Fruit fly (Drosophila melanogaster) whole organism, pupa: ENCODE measurements around the gene CG9801.
A peak's percentile ranks its signal among the peaks of the same experiment; 100 is the strongest.

Experiments used
- CG10348 ChIP-seq: fragments of 200-800 bp; sonication (Bioruptor generic); IDR thresholded peaks from 2 replicates; pipeline ENCODE4 v1.3.6; 2022; ENCODE audit warnings: missing biosample characterization, missing genetic modification characterization
- CG12605 ChIP-seq: fragments of 200-800 bp; sonication (Bioruptor generic); IDR thresholded peaks from 2 replicates; pipeline ENCODE4 v1.3.6; 2022; ENCODE audit warnings: missing biosample characterization, missing genetic modification characterization
- CG13204 ChIP-seq: fragments of 200-800 bp; sonication (Bioruptor generic); optimal IDR thresholded peaks from 2 replicates; lab custom pipeline; 2018; ENCODE audit warnings: missing biosample characterization, mild to moderate bottlenecking, missing genetic modification characterization, moderate library complexity
- CG14655 ChIP-seq: fragments of 200-800 bp; sonication (Bioruptor generic); optimal IDR thresholded peaks from 3 replicates; lab custom pipeline; 2017; ENCODE audit warnings: mild to moderate bottlenecking, missing biosample characterization, missing genetic modification reagents, missing genetic modification characterization
- CG15710 ChIP-seq: fragments of 200-800 bp; sonication (Bioruptor generic); optimal IDR thresholded peaks from 2 replicates; lab custom pipeline; 2018; ENCODE audit warnings: missing biosample characterization, mild to moderate bottlenecking, missing genetic modification characterization, moderate library complexity
- CG17806 ChIP-seq: fragments of 200-800 bp; sonication (Bioruptor generic); optimal IDR thresholded peaks from 2 replicates; lab custom pipeline; 2018; ENCODE audit warnings: missing biosample characterization, mild to moderate bottlenecking, missing genetic modification characterization, moderate library complexity
- CG32121 ChIP-seq: fragments of 200-800 bp; sonication (Bioruptor generic); IDR thresholded peaks from 2 replicates; pipeline ENCODE4 v1.3.6; 2022; ENCODE audit warnings: missing biosample characterization, missing genetic modification characterization
- CG34367 ChIP-seq: fragments of 200-800 bp; sonication (Bioruptor generic); optimal IDR thresholded peaks from 2 replicates; lab custom pipeline; 2018; ENCODE audit warnings: missing biosample characterization, mild to moderate bottlenecking, missing genetic modification characterization
- CG4496 ChIP-seq: fragments of 200-800 bp; sonication (Bioruptor generic); IDR thresholded peaks from 3 replicates; pipeline ENCODE4 v1.3.6; 2022; ENCODE audit warnings: missing biosample characterization, missing genetic modification characterization
- CG8159 ChIP-seq: fragments of 200-800 bp; sonication (Bioruptor generic); optimal IDR thresholded peaks from 3 replicates; lab custom pipeline; 2018; ENCODE audit warnings: missing biosample characterization, mild to moderate bottlenecking, missing genetic modification characterization, moderate library complexity
- CG8301 ChIP-seq: fragments of 200-800 bp; sonication (Bioruptor generic); optimal IDR thresholded peaks from 2 replicates; lab custom pipeline; 2018; ENCODE audit warnings: missing biosample characterization, mild to moderate bottlenecking, missing genetic modification characterization
- CG9948 ChIP-seq: fragments of 200-800 bp; sonication (Bioruptor generic); optimal IDR thresholded peaks from 2 replicates; lab custom pipeline; 2018; ENCODE audit warnings: missing biosample characterization, mild to moderate bottlenecking, missing genetic modification characterization, moderate library complexity
- D1 ChIP-seq: fragments of 200-800 bp; sonication (Bioruptor generic); optimal IDR thresholded peaks from 2 replicates; lab custom pipeline; 2018; ENCODE audit warnings: missing biosample characterization, mild to moderate bottlenecking, missing genetic modification characterization, moderate library complexity
- EcR ChIP-seq: fragments of 200-800 bp; sonication (Bioruptor generic); optimal IDR thresholded peaks from 3 replicates; lab custom pipeline; 2019; ENCODE audit warnings: missing biosample characterization, missing genetic modification characterization, mild to moderate bottlenecking, moderate library complexity, missing genetic modification reagents
- Ets98B ChIP-seq: fragments of 200-800 bp; sonication (Bioruptor generic); IDR thresholded peaks from 2 replicates; pipeline ENCODE4 v1.3.6; 2022; ENCODE audit warnings: missing biosample characterization, missing genetic modification characterization
- Pif1A ChIP-seq: fragments of 200-800 bp; sonication (Bioruptor generic); optimal IDR thresholded peaks from 3 replicates; lab custom pipeline; 2016; ENCODE audit warnings: missing biosample characterization, missing genetic modification characterization
- Pif1B ChIP-seq: fragments of 200-800 bp; sonication (Bioruptor generic); optimal IDR thresholded peaks from 3 replicates; lab custom pipeline; 2016; ENCODE audit warnings: missing biosample characterization, missing genetic modification characterization
- Snoo ChIP-seq: fragments of 200-800 bp; sonication (Bioruptor generic); optimal IDR thresholded peaks from 3 replicates; lab custom pipeline; 2017; ENCODE audit warnings: missing biosample characterization, mild to moderate bottlenecking, missing genetic modification characterization, inconsistent platforms
- fd96Ca ChIP-seq: fragments of 200-800 bp; sonication (Bioruptor generic); IDR thresholded peaks from 3 replicates; pipeline ENCODE4 v1.3.6; 2022; ENCODE audit warnings: missing biosample characterization, missing genetic modification characterization
- gl ChIP-seq: fragments of 200-800 bp; sonication (Bioruptor generic); optimal IDR thresholded peaks from 2 replicates; lab custom pipeline; 2018; ENCODE audit warnings: missing biosample characterization, mild to moderate bottlenecking, missing genetic modification characterization
- rn ChIP-seq: fragments of 200-800 bp; sonication (Bioruptor generic); IDR thresholded peaks from 2 replicates; pipeline ENCODE4 v1.3.6; 2022; ENCODE audit warnings: missing biosample characterization, missing genetic modification characterization

Gene CG9801

DNA sequence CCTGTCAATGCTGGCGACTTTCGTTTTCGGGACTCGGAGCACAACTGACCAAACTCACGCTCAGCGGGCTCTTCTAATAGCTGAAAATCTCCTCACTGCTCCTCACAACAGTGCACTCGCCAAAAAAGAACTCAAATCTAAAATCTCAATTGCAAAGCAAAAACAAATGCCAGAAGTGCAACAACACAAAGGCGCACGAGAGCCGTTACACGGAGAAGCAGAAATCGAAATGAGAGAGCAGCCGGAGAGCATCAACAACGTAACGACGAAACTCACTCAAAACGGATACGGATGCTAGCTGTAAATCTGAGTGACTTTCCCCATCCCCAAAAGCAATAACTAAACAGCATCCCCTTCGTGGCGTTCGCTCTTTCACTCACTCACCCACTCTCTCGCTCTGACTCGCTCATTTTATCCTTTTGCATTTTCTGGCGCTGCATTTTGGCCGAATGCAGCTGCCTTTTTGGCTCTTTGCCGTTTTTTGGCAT, 49.7 kb downstream of the CG9801 start, which contains the start of gene hb:
Gene hb (minus strand): TSS at position 51 of the 488 bp plus-strand sequence.
- no peak for TF ChIP-seq CG9948
- TF ChIP-seq gl (tag; lab: Kevin White, UChicago): no peak
- TF ChIP-seq Snoo: no peak
- TF ChIP-seq CG34367 (tag; lab: Kevin White, UChicago): no peak
- no peak for TF ChIP-seq CG13204 (GFP tag; lab: Kevin White, UChicago)
- TF ChIP-seq EcR (GFP tag; lab: Kevin White, UChicago): no peak
- TF ChIP-seq CG8301 (tag; lab: Kevin White, UChicago): no peak
- no peak for TF ChIP-seq rn
- no peak for TF ChIP-seq CG4496
- no peak for TF ChIP-seq CG10348 (GFP tag; lab: Robert Waterston, UW)
- TF ChIP-seq Pif1B: no peak
- TF ChIP-seq fd96Ca: no peak
- TF ChIP-seq CG17806 (tag; lab: Kevin White, UChicago): no peak
- no peak for TF ChIP-seq CG32121 (GFP tag; lab: Robert Waterston, UW)
- TF ChIP-seq D1: no peak

- TF ChIP-seq D1 (no peak), fd96Ca (peak; percentile 94), CG34367 (tag; lab: Kevin White, UChicago) (peak; percentile 84), CG4496 (peak; percentile 99; the same call in 2 of the 3 replicates), gl (tag; lab: Kevin White, UChicago) (peak; percentile 94), CG15710 (tag; lab: Kevin White, UChicago) (peak; percentile 79), CG8301 (tag; lab: Kevin White, UChicago) (no peak), CG32121 (GFP tag; lab: Robert Waterston, UW) (peak; percentile 94; the same call in 1 of the 2 replicates), rn (peak; percentile 84), CG8159 (tag; lab: Kevin White, UChicago) (peak; percentile 85), Snoo (no peak), CG13204 (GFP tag; lab: Kevin White, UChicago) (peak; percentile 86), CG9948 (no peak), EcR (GFP tag; lab: Kevin White, UChicago) (no peak), CG17806 (tag; lab: Kevin White, UChicago) (no peak), CG12605 (GFP tag; lab: Robert Waterston, UW) (peak; percentile 99), Pif1A (GFP tag; lab: Kevin White, UChicago) (peak; percentile 92), CG14655 (GFP tag; lab: Kevin White, UChicago) (peak; percentile 83), Pif1B (peak; percentile 87), Ets98B (GFP tag; lab: Robert Waterston, UW) (peak; percentile 96), CG10348 (GFP tag; lab: Robert Waterston, UW) (no peak)
These were observed 53.2 kb downstream of the CG9801 start for dm6 chr3R:8694110-8694826.

DNA sequence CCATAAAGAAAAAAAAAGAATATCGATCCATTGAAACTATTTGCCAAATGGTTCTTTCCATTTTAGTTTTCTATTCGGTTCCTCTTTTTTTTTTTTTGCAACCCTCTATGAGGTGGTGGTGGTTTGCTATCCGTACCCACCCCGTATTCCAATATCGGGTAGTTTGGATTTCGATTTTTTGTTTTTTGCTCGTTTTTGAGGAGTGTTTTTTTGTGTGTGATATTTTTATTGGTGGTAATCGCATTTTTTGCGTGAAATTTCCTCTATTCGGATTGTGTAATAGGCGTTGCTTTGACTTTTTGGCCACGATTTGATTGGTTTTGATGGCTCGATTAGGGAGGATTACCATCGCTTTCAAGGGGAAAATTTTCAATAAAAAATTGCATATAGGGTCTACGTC, 61.0 kb downstream of the CG9801 start:
- TF ChIP-seq CG10348 (GFP tag; lab: Robert Waterston, UW): no peak
- TF ChIP-seq Pif1B: no peak
- no peak for TF ChIP-seq CG13204 (GFP tag; lab: Kevin White, UChicago)
- TF ChIP-seq gl (tag; lab: Kevin White, UChicago): no peak
- TF ChIP-seq EcR (GFP tag; lab: Kevin White, UChicago): no peak
- no peak for TF ChIP-seq Pif1A (GFP tag; lab: Kevin White, UChicago)
- TF ChIP-seq CG14655 (GFP tag; lab: Kevin White, UChicago): no peak
- TF ChIP-seq CG12605 (GFP tag; lab: Robert Waterston, UW): no peak
- no peak for TF ChIP-seq CG9948
- no peak for TF ChIP-seq Snoo
- no peak for TF ChIP-seq fd96Ca
- no peak for TF ChIP-seq CG8159 (tag; lab: Kevin White, UChicago)
- no peak for TF ChIP-seq CG17806 (tag; lab: Kevin White, UChicago)
- no peak for TF ChIP-seq D1
- TF ChIP-seq rn: no peak
- no peak for TF ChIP-seq CG32121 (GFP tag; lab: Robert Waterston, UW)
- TF ChIP-seq CG34367 (tag; lab: Kevin White, UChicago): no peak
- no peak for TF ChIP-seq CG15710 (tag; lab: Kevin White, UChicago)
- TF ChIP-seq Ets98B (GFP tag; lab: Robert Waterston, UW): no peak
- TF ChIP-seq CG4496: no peak
